Worm (Caenorhabditis elegans): ENCODE measurements around the gene usp-33.

DNA sequence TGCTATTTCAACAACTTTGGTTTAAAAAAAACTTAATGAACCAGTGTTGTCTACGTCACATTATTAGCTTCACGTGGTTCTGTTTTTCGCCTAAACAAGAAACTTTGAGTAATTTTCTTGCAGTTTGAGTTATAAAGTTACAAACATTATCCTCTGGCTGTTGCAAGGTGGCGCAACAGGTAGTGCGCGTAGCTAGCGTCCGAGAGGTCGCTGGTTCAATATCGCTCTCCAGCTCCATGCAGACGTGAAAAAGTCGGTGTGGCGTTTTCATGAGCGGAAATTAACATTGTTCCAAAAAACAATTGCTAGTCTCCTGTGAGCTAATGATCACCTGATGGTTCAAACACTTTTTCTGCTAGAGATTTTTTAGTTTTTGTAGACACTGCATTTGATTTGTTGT lies 28.1 kb downstream of the usp-33 start:
- TF ChIP-seq blmp-1 (tag; optimal IDR thresholded peaks at IDR 0.05) (no peak), ceh-82 (tag; optimal IDR thresholded peaks at IDR 0.05) (no peak), aly-2 (tag; optimal IDR thresholded peaks at IDR 0.05) (no peak), nhr-76 (tag; optimal IDR thresholded peaks at IDR 0.05) (no peak), fos-1 (tag; optimal IDR thresholded peaks at IDR 0.05) (no peak), unc-62 (GFP tag; optimal IDR thresholded peaks at IDR 0.05) (no peak), nhr-237 (tag; optimal IDR thresholded peaks at IDR 0.05) (no peak), aha-1 (tag; optimal IDR thresholded peaks at IDR 0.05) (no peak), ztf-11 (tag; optimal IDR thresholded peaks at IDR 0.05) (no peak), efl-3 (GFP tag; optimal IDR thresholded peaks at IDR 0.05) (no peak), lin-15B (tag; optimal IDR thresholded peaks at IDR 0.05) (no peak), snpc-4 (tag; optimal IDR thresholded peaks at IDR 0.05) (no peak), sox-4 (tag; optimal IDR thresholded peaks at IDR 0.05) (no peak)
